Fruit fly (Drosophila melanogaster) whole organism, embryonic: ENCODE measurements around the gene CG4577.

Experiments used
- Abd-B ChIP-seq: fragments of 200-800 bp; sonication (Bioruptor generic); optimal IDR thresholded peaks from 2 replicates; lab custom pipeline; 2018; ENCODE audit warnings: missing biosample characterization, mild to moderate bottlenecking, missing genetic modification characterization, moderate library complexity
- Aef1 ChIP-seq: fragments of 200-800 bp; sonication (Bioruptor generic); IDR thresholded peaks from 3 replicates; pipeline ENCODE4 v1.3.6; 2022; ENCODE audit warnings: missing biosample characterization, missing genetic modification characterization
- B-H2 ChIP-seq: fragments of 200-800 bp; sonication (Bioruptor generic); optimal IDR thresholded peaks from 2 replicates; lab custom pipeline; 2018; ENCODE audit warnings: missing biosample characterization, mild to moderate bottlenecking, missing genetic modification characterization
- CG10147 ChIP-seq: fragments of 200-800 bp; sonication (Bioruptor generic); optimal IDR thresholded peaks from 2 replicates; lab custom pipeline; 2019; ENCODE audit warnings: missing biosample characterization, mild to moderate bottlenecking, missing genetic modification characterization, moderate library complexity
- CG10321 ChIP-seq: fragments of 200-800 bp; sonication (Bioruptor generic); IDR thresholded peaks from 2 replicates; pipeline ENCODE4 v1.3.6; 2022; ENCODE audit warnings: missing biosample characterization, missing genetic modification characterization
- CG11723 ChIP-seq: fragments of 200-800 bp; sonication (Bioruptor generic); optimal IDR thresholded peaks from 2 replicates; lab custom pipeline; 2017; ENCODE audit warnings: missing biosample characterization, mild to moderate bottlenecking, missing genetic modification characterization
- CG12659 ChIP-seq: fragments of 200-800 bp; sonication (Bioruptor generic); optimal IDR thresholded peaks from 3 replicates; lab custom pipeline; 2017; ENCODE audit warnings: mild to moderate bottlenecking, missing biosample characterization, missing genetic modification reagents, missing genetic modification characterization
- CG14667 ChIP-seq: fragments of 200-800 bp; sonication (Bioruptor generic); IDR thresholded peaks from 2 replicates; pipeline ENCODE4 v1.3.6; 2022; ENCODE audit warnings: missing biosample characterization, missing genetic modification characterization
- CG1529 ChIP-seq: fragments of 200-800 bp; sonication (Bioruptor generic); optimal IDR thresholded peaks from 3 replicates; lab custom pipeline; 2018; ENCODE audit warnings: missing biosample characterization, missing genetic modification characterization
- CG15514 ChIP-seq: fragments of 200-800 bp; sonication (Bioruptor generic); optimal IDR thresholded peaks from 3 replicates; lab custom pipeline; 2017; ENCODE audit warnings: missing biosample characterization, missing genetic modification characterization, mild to moderate bottlenecking, moderate library complexity, missing genetic modification reagents
- CG16779 ChIP-seq: fragments of 200-800 bp; sonication (Bioruptor generic); IDR thresholded peaks from 2 replicates; pipeline ENCODE4 v1.3.6; 2022; ENCODE audit warnings: missing biosample characterization, missing genetic modification characterization
- CG16863 ChIP-seq: fragments of 200-800 bp; sonication (Bioruptor generic); optimal IDR thresholded peaks from 3 replicates; lab custom pipeline; 2016; ENCODE audit warnings: missing biosample characterization, missing genetic modification characterization
- CG17612 ChIP-seq: fragments of 200-800 bp; sonication (Bioruptor generic); IDR thresholded peaks from 2 replicates; pipeline ENCODE4 v1.3.6; 2022; ENCODE audit warnings: missing biosample characterization, missing genetic modification characterization
- CG18619 ChIP-seq: fragments of 200-800 bp; sonication (Bioruptor generic); optimal IDR thresholded peaks from 3 replicates; lab custom pipeline; 2017; ENCODE audit warnings: missing biosample characterization, mild to moderate bottlenecking, missing genetic modification characterization
- CG2712 ChIP-seq: fragments of 200-800 bp; optimal IDR thresholded peaks from 3 replicates; lab custom pipeline; 2019; ENCODE audit warnings: missing biosample characterization, mild to moderate bottlenecking, missing genetic modification characterization, moderate library complexity
- CG2875 ChIP-seq: fragments of 200-800 bp; sonication (Bioruptor generic); optimal IDR thresholded peaks from 2 replicates; lab custom pipeline; 2017; ENCODE audit warnings: missing biosample characterization, mild to moderate bottlenecking, missing genetic modification characterization, missing genetic modification reagents
- CG3065 ChIP-seq: fragments of 200-800 bp; sonication (Bioruptor generic); optimal IDR thresholded peaks from 2 replicates; lab custom pipeline; 2016; ENCODE audit warnings: missing biosample characterization, missing genetic modification characterization
- CG31388 ChIP-seq: fragments of 200-800 bp; sonication (Bioruptor generic); optimal IDR thresholded peaks from 2 replicates; lab custom pipeline; 2016; ENCODE audit warnings: missing biosample characterization, missing genetic modification characterization
- CG34376 ChIP-seq: fragments of 200-800 bp; sonication (Bioruptor generic); optimal IDR thresholded peaks from 2 replicates; lab custom pipeline; 2018; ENCODE audit warnings: missing biosample characterization, mild to moderate bottlenecking, missing genetic modification characterization
- CG3995 ChIP-seq: fragments of 200-800 bp; sonication (Bioruptor generic); optimal IDR thresholded peaks from 3 replicates; lab custom pipeline; 2016; ENCODE audit warnings: missing biosample characterization, missing genetic modification characterization
- CG43689 ChIP-seq: fragments of 200-800 bp; sonication (Bioruptor generic); IDR thresholded peaks from 2 replicates; pipeline ENCODE4 v1.3.6; 2022; ENCODE audit warnings: missing biosample characterization, missing genetic modification characterization
- CG7357 ChIP-seq: fragments of 200-800 bp; sonication (Bioruptor generic); IDR thresholded peaks from 3 replicates; pipeline ENCODE4 v1.3.6; 2022; ENCODE audit warnings: missing biosample characterization, missing genetic modification characterization
- CG7928 ChIP-seq: fragments of 200-800 bp; sonication (Bioruptor generic); optimal IDR thresholded peaks from 2 replicates; lab custom pipeline; 2017; ENCODE audit warnings: missing biosample characterization, mild to moderate bottlenecking, missing genetic modification characterization
- CG8388 ChIP-seq: fragments of 200-800 bp; sonication (Bioruptor generic); optimal IDR thresholded peaks from 2 replicates; lab custom pipeline; 2019; ENCODE audit warnings: missing biosample characterization, mild to moderate bottlenecking, missing genetic modification characterization, moderate library complexity
- CG8478 ChIP-seq: fragments of >200 bp; optimal IDR thresholded peaks from 2 replicates; lab custom pipeline; 2018
- CG8944 ChIP-seq: fragments of 200-800 bp; sonication (Bioruptor generic); optimal IDR thresholded peaks from 3 replicates; lab custom pipeline; 2016; ENCODE audit warnings: missing biosample characterization, missing genetic modification characterization
- CG9609 ChIP-seq: fragments of 200-800 bp; sonication (Bioruptor generic); optimal IDR thresholded peaks from 3 replicates; lab custom pipeline; 2016; ENCODE audit warnings: missing biosample characterization, missing genetic modification characterization
- Camta ChIP-seq: fragments of 200-800 bp; sonication (Bioruptor generic); optimal IDR thresholded peaks from 2 replicates; lab custom pipeline; 2016; ENCODE audit warnings: missing biosample characterization, missing genetic modification characterization
- Dbx ChIP-seq: fragments of 200-800 bp; sonication (Bioruptor generic); IDR thresholded peaks from 3 replicates; pipeline ENCODE4 v1.3.6; 2022; ENCODE audit warnings: missing biosample characterization, missing genetic modification characterization
- Elba2 ChIP-seq: fragments of 200-800 bp; sonication (Bioruptor generic); optimal IDR thresholded peaks from 3 replicates; lab custom pipeline; 2016; ENCODE audit warnings: missing biosample characterization, missing genetic modification characterization
- HHEX ChIP-seq: fragments of 200-800 bp; sonication (Bioruptor generic); optimal IDR thresholded peaks from 3 replicates; lab custom pipeline; 2017; ENCODE audit warnings: missing biosample characterization, mild to moderate bottlenecking, missing genetic modification characterization, missing genetic modification reagents
- Hr78 ChIP-seq, 2 experiments: fragments of 200-800 bp in 1 of 2; fragments of >200 bp in 1 of 2; sonication (Bioruptor generic) in 1 of 2; optimal IDR thresholded peaks; 2 replicates each; lab custom pipeline; 2017 to 2019; ENCODE audit warnings: missing biosample characterization in 2 of 2, missing genetic modification characterization in 2 of 2, mild to moderate bottlenecking in 1 of 2, moderate library complexity in 1 of 2
- MBD-R2 ChIP-seq: fragments of 200-800 bp; sonication (Bioruptor generic); IDR thresholded peaks from 2 replicates; pipeline ENCODE4 v1.3.6; 2022; ENCODE audit warnings: missing biosample characterization, missing genetic modification characterization
- Ptx1 ChIP-seq: fragments of 200-800 bp; sonication (Bioruptor generic); IDR thresholded peaks from 2 replicates; pipeline ENCODE4 v1.3.6; 2022; ENCODE audit warnings: missing biosample characterization, missing genetic modification characterization
- Rfx ChIP-seq: fragments of 200-800 bp; sonication (Bioruptor generic); IDR thresholded peaks from 2 replicates; pipeline ENCODE4 v1.3.6; 2022; ENCODE audit warnings: missing biosample characterization, missing genetic modification characterization
- Scr ChIP-seq: fragments of 200-800 bp; sonication (Bioruptor generic); IDR thresholded peaks from 2 replicates; pipeline ENCODE4 v1.3.6; 2022; ENCODE audit warnings: missing biosample characterization, missing genetic modification characterization; ENCODE audit not compliant: partially characterized antibody
- Tbp ChIP-seq: fragments of >200 bp; optimal IDR thresholded peaks from 2 replicates; lab custom pipeline; 2018; ENCODE audit warnings: missing biosample characterization, missing genetic modification characterization
- ase ChIP-seq: fragments of 200-800 bp; sonication (Bioruptor generic); IDR thresholded peaks from 3 replicates; pipeline ENCODE4 v1.3.6; 2022; ENCODE audit warnings: missing biosample characterization, missing genetic modification characterization
- cas ChIP-seq: fragments of 200-800 bp; sonication (Bioruptor generic); IDR thresholded peaks from 2 replicates; pipeline ENCODE4 v1.3.6; 2022; ENCODE audit warnings: missing biosample characterization, missing genetic modification characterization
- chinmo ChIP-seq: fragments of 200-800 bp; sonication (Bioruptor generic); IDR thresholded peaks from 4 replicates; pipeline ENCODE4 v1.3.6; 2022; ENCODE audit warnings: missing biosample characterization, missing genetic modification characterization; ENCODE audit not compliant: partially characterized antibody
- cwo ChIP-seq: fragments of 200-800 bp; sonication (Bioruptor generic); optimal IDR thresholded peaks from 3 replicates; lab custom pipeline; 2017; ENCODE audit warnings: missing biosample characterization, missing genetic modification characterization, mild to moderate bottlenecking, moderate library complexity, missing genetic modification reagents
- dpn ChIP-seq, 2 experiments: fragments of 200-800 bp; sonication (Bioruptor generic); optimal IDR thresholded peaks; 3 replicates each; lab custom pipeline; 2016; ENCODE audit warnings: missing biosample characterization in 2 of 2, missing genetic modification characterization in 2 of 2
- emc ChIP-seq: fragments of 200-800 bp; sonication (Bioruptor generic); optimal IDR thresholded peaks from 2 replicates; lab custom pipeline; 2016; ENCODE audit warnings: missing biosample characterization, missing genetic modification characterization
- en ChIP-seq: fragments of 200-800 bp; sonication (Bioruptor generic); optimal IDR thresholded peaks from 2 replicates; lab custom pipeline; 2016; ENCODE audit warnings: missing biosample characterization, missing genetic modification characterization
- fru ChIP-seq: fragments of >200 bp; optimal IDR thresholded peaks from 2 replicates; lab custom pipeline; 2017
- h ChIP-seq: fragments of >200 bp; optimal IDR thresholded peaks from 2 replicates; lab custom pipeline; 2017
- ham ChIP-seq: fragments of 200-800 bp; sonication (Bioruptor generic); IDR thresholded peaks from 2 replicates; pipeline ENCODE4 v1.3.6; 2022; ENCODE audit warnings: missing biosample characterization, missing genetic modification characterization
- luna ChIP-seq: fragments of 200-800 bp; sonication (Bioruptor generic); optimal IDR thresholded peaks from 2 replicates; lab custom pipeline; 2016; ENCODE audit warnings: missing biosample characterization, missing genetic modification characterization
- rib ChIP-seq: fragments of 200-800 bp; sonication (Bioruptor generic); IDR thresholded peaks from 2 replicates; pipeline ENCODE4 v1.3.6; 2022; ENCODE audit warnings: missing biosample characterization, missing genetic modification characterization
- run ChIP-seq: fragments of 200-800 bp; sonication (Bioruptor generic); optimal IDR thresholded peaks from 3 replicates; lab custom pipeline; 2018; ENCODE audit warnings: missing biosample characterization, mild to moderate bottlenecking, missing genetic modification characterization
- slp2 ChIP-seq: fragments of 200-800 bp; sonication (Bioruptor generic); optimal IDR thresholded peaks from 2 replicates; lab custom pipeline; 2016; ENCODE audit warnings: missing biosample characterization, missing genetic modification characterization
- unc-4 ChIP-seq: fragments of 200-800 bp; sonication (Bioruptor generic); IDR thresholded peaks from 2 replicates; pipeline ENCODE4 v1.3.6; 2022; ENCODE audit warnings: missing biosample characterization, missing genetic modification characterization; ENCODE audit not compliant: partially characterized antibody

Gene CG4577

dm6 chr2L:1169867-1170415, 35.4 kb downstream of the CG4577 start, which contains the start of the genes CG31922 and Plap (continued):
- TF ChIP-seq CG16779 (GFP tag; lab: Robert Waterston, UW) (no peak), h (lab: Kevin White, UChicago) (no peak), Dbx (peak; percentile 76; the same call in 2 of the 3 replicates), CG11723 (no peak), ase (GFP tag; lab: Robert Waterston, UW) (no peak), CG10147 (GFP tag; lab: Kevin White, UChicago) (peak; percentile 76), CG8944 (peak; percentile 42), CG34376 (GFP tag; lab: Kevin White, UChicago) (peak; percentile 77), luna (peak; percentile 21), CG10321 (GFP tag; lab: Robert Waterston, UW) (no peak), emc (GFP tag; lab: Kevin White, UChicago) (peak; percentile 29), cwo (peak; percentile 6), CG2712 (tag; lab: Kevin White, UChicago) (peak; percentile 78), Ptx1 (GFP tag; lab: Robert Waterston, UW) (peak; percentile 61; the same call in 1 of the 2 replicates), en (GFP tag; lab: Kevin White, UChicago) (no peak), CG2875 (GFP tag; lab: Kevin White, UChicago) (no peak), CG8388 (GFP tag; lab: Kevin White, UChicago) (peak; percentile 58), Aef1 (GFP tag; lab: Robert Waterston, UW) (peak; percentile 60; the same call in 2 of the 3 replicates), run (no peak), HHEX (peak; percentile 3), B-H2 (no peak), Rfx (GFP tag; lab: Robert Waterston, UW) (peak; percentile 82), CG8478 (lab: Kevin White, UChicago) (no peak), CG15514 (GFP tag; lab: Kevin White, UChicago) (peak; percentile 83), fru (lab: Kevin White, UChicago) (no peak), Camta (GFP tag; lab: Kevin White, UChicago) (peak; percentile 51), chinmo (GFP tag; lab: Robert Waterston, UW) (peak; percentile 75; the same call in 2 of the 4 replicates), CG3995 (GFP tag; lab: Kevin White, UChicago) (peak; percentile 64), CG16863 (GFP tag; lab: Kevin White, UChicago) (peak; percentile 63), CG18619 (peak; percentile 66), dpn (GFP tag; optimal IDR thresholded peaks at IDR 0.05; lab: Kevin White, UChicago) (peak; percentile 71 to 79), Abd-B (GFP tag; lab: Kevin White, UChicago) (peak; percentile 59), unc-4 (GFP tag; lab: Robert Waterston, UW) (peak; percentile 95), Tbp (GFP tag; lab: Kevin White, UChicago) (no peak), CG31388 (GFP tag; lab: Kevin White, UChicago) (no peak), CG1529 (GFP tag; lab: Kevin White, UChicago) (no peak), MBD-R2 (GFP tag; lab: Robert Waterston, UW) (peak; percentile 78), CG9609 (peak; percentile 27), cas (GFP tag; lab: Robert Waterston, UW) (no peak), Hr78 (GFP tag; optimal IDR thresholded peaks at IDR 0.05; lab: Kevin White, UChicago) (peak in 1 of 2 experiments; percentile 75), CG7928 (GFP tag; lab: Kevin White, UChicago) (peak; percentile 39), slp2 (GFP tag; lab: Kevin White, UChicago) (peak; percentile 45), rib (GFP tag; lab: Robert Waterston, UW) (peak; percentile 84), CG3065 (GFP tag; lab: Kevin White, UChicago) (no peak), Elba2 (no peak), CG14667 (GFP tag; lab: Robert Waterston, UW) (no peak), ham (no peak), CG43689 (GFP tag; lab: Robert Waterston, UW) (no peak), CG17612 (no peak), CG7357 (GFP tag; lab: Robert Waterston, UW) (no peak), Scr (peak; percentile 96), CG12659 (peak; percentile 82)
